Fruit fly (Drosophila melanogaster) whole organism, prepupa: ENCODE data around the gene Sar1.

Experiments
- CG11762 ChIP-seq: fragments of 200-800 bp; sonication (Bioruptor generic); optimal IDR thresholded peaks from 3 replicates; lab custom pipeline; 2016; ENCODE audit warnings: missing biosample characterization, missing genetic modification characterization; ENCODE audit not compliant: insufficient read depth
- esn ChIP-seq: fragments of 200-800 bp; sonication (Bioruptor generic); optimal IDR thresholded peaks from 2 replicates; lab custom pipeline; 2016; ENCODE audit warnings: missing biosample characterization, mild to moderate bottlenecking, missing genetic modification characterization, moderate library complexity

DNA sequence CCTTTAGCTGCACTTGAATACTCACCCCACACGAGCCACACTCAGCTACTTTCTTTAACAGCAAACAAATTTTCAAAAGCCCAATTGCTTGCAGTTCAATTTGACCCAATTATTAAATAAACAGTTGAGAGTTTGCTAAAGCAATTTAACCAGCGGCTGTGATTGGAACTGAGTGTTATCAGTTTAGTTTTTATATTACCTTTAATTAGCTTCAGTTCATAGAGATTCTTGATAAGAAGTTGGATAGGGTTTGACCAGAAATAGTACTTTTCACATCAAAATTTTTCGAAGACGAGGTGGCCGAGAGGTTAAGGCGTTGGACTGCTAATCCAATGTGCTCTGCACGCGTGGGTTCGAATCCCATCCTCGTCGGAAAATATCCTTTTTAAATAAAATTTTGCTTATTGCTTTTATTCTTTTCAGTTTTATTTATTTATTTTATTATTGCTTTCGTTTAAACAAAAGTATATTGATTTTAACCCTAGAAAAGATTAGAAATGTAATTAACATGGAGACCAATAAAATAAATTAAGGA lies 39.8 kb downstream of the Sar1 start:
- no peak for TF ChIP-seq CG11762 (GFP tag; lab: Kevin White, UChicago)
- no peak for TF ChIP-seq esn (GFP tag; lab: Kevin White, UChicago)
